Worm (Caenorhabditis elegans) whole organism, young adult: ENCODE measurements around the gene Y75B8A.31.

Experiments
- B0261.1 ChIP-seq: sonication (generic microtip); optimal IDR thresholded peaks from 2 replicates; lab custom pipeline; 2016; ENCODE audit warnings: mild to moderate bottlenecking, missing genetic modification characterization, moderate library complexity, missing compliant biosample characterization
- B0336.3 ChIP-seq: fragments of 200-800 bp; sonication (Bioruptor generic); IDR thresholded peaks from 2 replicates; pipeline ENCODE4 v1.3.6; 2022; ENCODE audit warnings: missing genetic modification characterization, missing compliant biosample characterization
- F10E7.11 ChIP-seq: sonication (generic microtip); optimal IDR thresholded peaks from 2 replicates; lab custom pipeline; 2017; ENCODE audit warnings: mild to moderate bottlenecking, missing genetic modification characterization, moderate library complexity, missing compliant biosample characterization
- F33H1.4 ChIP-seq: fragments of 200-800 bp; sonication (Bioruptor generic); IDR thresholded peaks from 2 replicates; pipeline ENCODE4 v1.3.6; 2022; ENCODE audit warnings: missing genetic modification reagents, missing genetic modification characterization, missing compliant biosample characterization
- F37B4.10 ChIP-seq: fragments of 200-800 bp; sonication (Bioruptor generic); IDR thresholded peaks from 2 replicates; pipeline ENCODE4 v1.3.6; 2022; ENCODE audit warnings: missing genetic modification characterization, missing compliant biosample characterization
- F39B2.1 ChIP-seq: fragments of 200-800 bp; sonication (Bioruptor generic); IDR thresholded peaks from 2 replicates; pipeline ENCODE4 v1.3.6; 2022; ENCODE audit warnings: missing genetic modification reagents, missing genetic modification characterization, missing compliant biosample characterization
- F52B5.7 ChIP-seq: sonication (generic microtip); optimal IDR thresholded peaks from 2 replicates; lab custom pipeline; 2016; ENCODE audit warnings: mild to moderate bottlenecking, missing genetic modification characterization, missing compliant biosample characterization
- K12H6.12 ChIP-seq: fragments of 200-800 bp; sonication (Bioruptor generic); optimal IDR thresholded peaks from 2 replicates; lab custom pipeline; 2018; ENCODE audit warnings: mild to moderate bottlenecking, missing genetic modification characterization, missing compliant biosample characterization
- aptf-2 ChIP-seq: fragments of 200-800 bp; sonication (Bioruptor generic); conservative IDR thresholded peaks from 2 replicates; pipeline ENCODE4 v1.3.6; 2022; ENCODE audit warnings: missing genetic modification reagents, missing genetic modification characterization, missing compliant biosample characterization
- atf-7 ChIP-seq: sonication (generic microtip); optimal IDR thresholded peaks from 2 replicates; lab custom pipeline; 2017; ENCODE audit warnings: mild to moderate bottlenecking, missing genetic modification characterization, missing compliant biosample characterization
- attf-6 ChIP-seq: fragments of 200-800 bp; sonication (Bioruptor generic); IDR thresholded peaks from 2 replicates; pipeline ENCODE4 v1.3.6; 2022; ENCODE audit warnings: missing genetic modification reagents, missing genetic modification characterization, missing compliant biosample characterization
- bed-1 ChIP-seq: fragments of 200-800 bp; sonication (Bioruptor generic); IDR thresholded peaks from 2 replicates; pipeline ENCODE4 v1.3.6; 2022; ENCODE audit warnings: missing genetic modification reagents, missing genetic modification characterization, missing compliant biosample characterization
- cebp-1 ChIP-seq, 2 experiments: fragments of 200-800 bp in 1 of 2; sonication (Bioruptor generic) in 1 of 2; sonication (generic microtip) in 1 of 2; IDR thresholded peaks in 1 of 2; optimal IDR thresholded peaks in 1 of 2; 2 replicates each; pipeline versions ENCODE4 v1.3.6 to Lab custom; 2017 to 2022; ENCODE audit warnings: missing compliant biosample characterization in 2 of 2, missing genetic modification characterization in 2 of 2, mild to moderate bottlenecking in 1 of 2, missing genetic modification reagents in 1 of 2, moderate library complexity in 1 of 2
- ceh-27 ChIP-seq: fragments of 200-800 bp; sonication (Bioruptor generic); optimal IDR thresholded peaks from 2 replicates; lab custom pipeline; 2018; ENCODE audit warnings: mild to moderate bottlenecking, missing genetic modification characterization, moderate library complexity, missing compliant biosample characterization
- ceh-40 ChIP-seq: fragments of 200-800 bp; sonication (Bioruptor generic); IDR thresholded peaks from 2 replicates; pipeline ENCODE4 v1.3.6; 2022; ENCODE audit warnings: missing genetic modification characterization, missing compliant biosample characterization
- ceh-79 ChIP-seq: sonication (generic microtip); optimal IDR thresholded peaks from 2 replicates; lab custom pipeline; 2017; ENCODE audit warnings: mild to moderate bottlenecking, missing genetic modification characterization, missing compliant biosample characterization
- dox-1 ChIP-seq: fragments of 200-800 bp; sonication (Bioruptor generic); IDR thresholded peaks from 2 replicates; pipeline ENCODE4 v1.3.6; 2022; ENCODE audit warnings: missing genetic modification reagents, missing genetic modification characterization, missing compliant biosample characterization
- egrh-3 ChIP-seq: fragments of 200-800 bp; sonication (Bioruptor generic); IDR thresholded peaks from 2 replicates; pipeline ENCODE4 v1.3.6; 2022; ENCODE audit warnings: missing genetic modification reagents, missing genetic modification characterization, missing compliant biosample characterization
- him-1 ChIP-seq: sonication (generic microtip); optimal IDR thresholded peaks from 2 replicates; lab custom pipeline; 2016; ENCODE audit warnings: missing genotype, missing genetic modification reagents, missing genetic modification characterization, missing compliant biosample characterization
- hmg-20 ChIP-seq: fragments of 200-800 bp; sonication (Bioruptor generic); IDR thresholded peaks from 2 replicates; pipeline ENCODE4 v1.3.6; 2022; ENCODE audit warnings: missing genetic modification reagents, missing genetic modification characterization, missing compliant biosample characterization
- lin-26 ChIP-seq: fragments of 200-800 bp; sonication (Bioruptor generic); IDR thresholded peaks from 2 replicates; pipeline ENCODE4 v1.3.6; 2022; ENCODE audit warnings: missing genetic modification reagents, missing genetic modification characterization, missing compliant biosample characterization
- lin-40 ChIP-seq: sonication (generic microtip); optimal IDR thresholded peaks from 2 replicates; lab custom pipeline; 2016; ENCODE audit warnings: missing genetic modification characterization, mild to moderate bottlenecking, missing compliant biosample characterization, missing genotype, missing genetic modification reagents
- lir-1 ChIP-seq: fragments of 200-800 bp; sonication (Bioruptor generic); conservative IDR thresholded peaks from 2 replicates; pipeline ENCODE4 v1.3.6; 2022; ENCODE audit warnings: missing genetic modification reagents, missing genetic modification characterization, missing compliant biosample characterization
- lsy-27 ChIP-seq: sonication (generic microtip); optimal IDR thresholded peaks from 2 replicates; lab custom pipeline; 2017; ENCODE audit warnings: missing genetic modification characterization, mild to moderate bottlenecking, missing compliant biosample characterization, antibody characterized with exemption, missing genotype, borderline replicate concordance; ENCODE audit not compliant: insufficient read depth
- madf-6 ChIP-seq: fragments of 200-800 bp; sonication (Bioruptor generic); IDR thresholded peaks from 2 replicates; pipeline ENCODE4 v1.3.6; 2022; ENCODE audit warnings: missing genetic modification reagents, missing genetic modification characterization, missing compliant biosample characterization
- madf-8 ChIP-seq: fragments of 200-800 bp; sonication (Bioruptor generic); conservative IDR thresholded peaks from 2 replicates; pipeline ENCODE4 v1.3.6; 2022; ENCODE audit warnings: missing genetic modification reagents, missing genetic modification characterization, missing compliant biosample characterization
- mxl-1 ChIP-seq: sonication (generic microtip); optimal IDR thresholded peaks from 2 replicates; lab custom pipeline; 2016; ENCODE audit warnings: missing genetic modification characterization, missing compliant biosample characterization
- nfya-2 ChIP-seq: fragments of 200-800 bp; sonication (Bioruptor generic); IDR thresholded peaks from 2 replicates; pipeline ENCODE4 v1.3.6; 2022; ENCODE audit warnings: missing genetic modification reagents, missing genetic modification characterization, missing compliant biosample characterization
- nfyb-1 ChIP-seq: fragments of 200-800 bp; sonication (Bioruptor generic); IDR thresholded peaks from 2 replicates; pipeline ENCODE4 v1.3.6; 2022; ENCODE audit warnings: missing genetic modification reagents, missing genetic modification characterization, missing compliant biosample characterization
- nhr-120 ChIP-seq: fragments of 200-800 bp; sonication (Bioruptor generic); IDR thresholded peaks from 2 replicates; pipeline ENCODE4 v1.3.6; 2022; ENCODE audit warnings: missing genetic modification characterization, missing compliant biosample characterization
- nhr-27 ChIP-seq: fragments of 200-800 bp; sonication (Bioruptor generic); optimal IDR thresholded peaks from 2 replicates; lab custom pipeline; 2018; ENCODE audit warnings: mild to moderate bottlenecking, missing genetic modification characterization, moderate library complexity, missing compliant biosample characterization
- nhr-80 ChIP-seq: sonication (generic microtip); optimal IDR thresholded peaks from 2 replicates; lab custom pipeline; 2016; ENCODE audit warnings: missing genetic modification characterization, missing compliant biosample characterization
- pha-4 ChIP-seq: fragments of 150-350 bp; sonication (generic microtip); optimal IDR thresholded peaks from 2 replicates; lab custom pipeline; 2014; ENCODE audit warnings: missing biosample characterization, missing genetic modification reagents, missing genetic modification characterization
- repo-1 ChIP-seq: sonication (generic microtip); optimal IDR thresholded peaks from 2 replicates; lab custom pipeline; 2017; ENCODE audit warnings: mild to moderate bottlenecking, missing genetic modification characterization, missing compliant biosample characterization
- rpc-1 ChIP-seq, 2 experiments: fragments of 150-350 bp in 1 of 2; sonication (generic microtip) in 1 of 2; optimal IDR thresholded peaks; 2 replicates each; lab custom pipeline; 2014 to 2018; ENCODE audit warnings: missing biosample characterization in 1 of 2, missing genetic modification characterization in 1 of 2, missing genetic modification reagents in 1 of 2, missing genotype in 1 of 2
- sptf-2 ChIP-seq: fragments of 200-800 bp; sonication (Bioruptor generic); optimal IDR thresholded peaks from 2 replicates; lab custom pipeline; 2018; ENCODE audit warnings: mild to moderate bottlenecking, missing genetic modification characterization, missing compliant biosample characterization
- tbp1 ChIP-seq: fragments of 200-800 bp; sonication (Bioruptor generic); optimal IDR thresholded peaks from 2 replicates; lab custom pipeline; 2018; ENCODE audit warnings: mild to moderate bottlenecking, missing genetic modification characterization, missing compliant biosample characterization
- unc-62 ChIP-seq: fragments of 150-350 bp; optimal IDR thresholded peaks from 2 replicates; lab custom pipeline; 2014; ENCODE audit warnings: missing biosample characterization, missing genetic modification reagents, missing genetic modification characterization
- xnd-1 ChIP-seq: sonication (generic microtip); optimal IDR thresholded peaks from 2 replicates; lab custom pipeline; 2016; ENCODE audit warnings: missing genotype, missing genetic modification reagents, missing genetic modification characterization, missing compliant biosample characterization
- zim-3 ChIP-seq: sonication (generic microtip); optimal IDR thresholded peaks from 2 replicates; lab custom pipeline; 2017; ENCODE audit warnings: mild to moderate bottlenecking, missing genetic modification characterization, moderate library complexity, missing compliant biosample characterization
- ztf-18 ChIP-seq: sonication (generic microtip); optimal IDR thresholded peaks from 2 replicates; lab custom pipeline; 2016; ENCODE audit warnings: missing genotype, mild to moderate bottlenecking, missing genetic modification characterization, missing compliant biosample characterization
- ztf-22 ChIP-seq: fragments of 200-800 bp; sonication (Bioruptor generic); optimal IDR thresholded peaks from 2 replicates; lab custom pipeline; 2018; ENCODE audit warnings: mild to moderate bottlenecking, missing genetic modification characterization, moderate library complexity, missing compliant biosample characterization
- ztf-3 ChIP-seq: fragments of 200-800 bp; sonication (Bioruptor generic); optimal IDR thresholded peaks from 2 replicates; lab custom pipeline; 2018; ENCODE audit warnings: mild to moderate bottlenecking, missing genetic modification characterization, missing compliant biosample characterization
- ztf-6 ChIP-seq: fragments of 200-800 bp; sonication (Bioruptor generic); IDR thresholded peaks from 2 replicates; pipeline ENCODE4 v1.3.6; 2022; ENCODE audit warnings: missing genetic modification reagents, missing genetic modification characterization, missing compliant biosample characterization

Y75B8A.31 gene

DNA sequence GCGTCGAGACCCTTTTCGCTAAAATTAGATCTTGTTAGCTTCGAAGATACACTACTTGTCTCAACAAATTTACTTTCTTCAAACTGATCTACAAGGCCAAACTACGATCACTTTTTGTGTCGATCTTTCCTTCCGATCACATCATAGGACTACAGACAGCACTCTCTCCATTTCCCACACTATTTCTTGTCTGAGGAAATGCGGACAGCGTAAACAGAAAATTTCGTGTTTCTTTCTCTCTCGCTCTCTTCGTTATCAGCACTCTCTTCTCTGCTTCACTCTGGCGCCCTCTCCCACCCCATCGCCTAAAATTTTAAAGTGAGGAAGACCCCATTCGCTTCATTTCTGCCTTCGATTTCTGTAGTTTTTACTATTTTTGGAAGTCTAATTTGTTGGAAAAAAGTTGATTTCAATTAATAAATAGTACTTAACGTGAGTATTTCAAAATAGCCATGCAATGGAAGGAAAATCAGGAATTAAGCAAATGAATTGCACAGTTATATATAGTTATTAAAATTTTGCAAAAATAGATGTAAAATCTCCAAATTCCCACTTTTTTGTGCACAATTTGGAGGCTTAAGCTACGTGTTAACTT, 15.9 kb upstream of the Y75B8A.31 start (continued):
- TF ChIP-seq ztf-22 (GFP tag; lab: Kevin White, UChicago) = no peak
- TF ChIP-seq F39B2.1 (GFP tag; lab: Robert Waterston, UW) = no peak
- TF ChIP-seq lir-1 (GFP tag; lab: Robert Waterston, UW) = no peak
- TF ChIP-seq nhr-120 = no peak
- no peak for TF ChIP-seq ztf-18 (tag; lab: Kevin White, UChicago)
- no peak for TF ChIP-seq lin-26
- peak; percentile 50; the same call in 1 of the 2 replicates for TF ChIP-seq B0336.3 (GFP tag; lab: Robert Waterston, UW)
- TF ChIP-seq egrh-3 (GFP tag; lab: Robert Waterston, UW) = no peak
- no peak for TF ChIP-seq ceh-79 (tag; lab: Kevin White, UChicago)
- TF ChIP-seq nhr-27 (tag; lab: Kevin White, UChicago) = no peak
- peak; percentile 28 for TF ChIP-seq tbp1 (GFP tag; lab: Kevin White, UChicago)
- no peak for TF ChIP-seq B0261.1 (tag; lab: Kevin White, UChicago)
- TF ChIP-seq nhr-80 (tag; lab: Kevin White, UChicago) = peak; percentile 80
- no peak for TF ChIP-seq mxl-1 (tag; lab: Kevin White, UChicago)
- TF ChIP-seq F10E7.11 (tag; lab: Kevin White, UChicago) = no peak
- no peak for TF ChIP-seq F37B4.10 (GFP tag; lab: Robert Waterston, UW)
- peak; percentile 31 for TF ChIP-seq atf-7
- no peak for TF ChIP-seq attf-6 (GFP tag; lab: Robert Waterston, UW)
- no peak for TF ChIP-seq pha-4
- no peak for TF ChIP-seq ztf-6
- no peak for TF ChIP-seq F33H1.4 (GFP tag; lab: Robert Waterston, UW)
- TF ChIP-seq aptf-2 (GFP tag; lab: Robert Waterston, UW) = no peak
- no peak for TF ChIP-seq ztf-3
- peak; percentile 59 for TF ChIP-seq lin-40 (tag; lab: Kevin White, UChicago)
- no peak for TF ChIP-seq nfya-2 (GFP tag; lab: Robert Waterston, UW)
- TF ChIP-seq unc-62 = no peak
- no peak for TF ChIP-seq ceh-40 (GFP tag; lab: Robert Waterston, UW)
- no peak for TF ChIP-seq madf-8 (GFP tag; lab: Robert Waterston, UW)
- peak; percentile 65; the same call in 1 of the 2 replicates for TF ChIP-seq dox-1 (GFP tag; lab: Robert Waterston, UW)
- TF ChIP-seq K12H6.12 = no peak
- no peak for TF ChIP-seq repo-1 (tag; lab: Kevin White, UChicago)
- TF ChIP-seq bed-1 (GFP tag; lab: Robert Waterston, UW) = no peak
- TF ChIP-seq madf-6 (GFP tag; lab: Robert Waterston, UW) = no peak
- TF ChIP-seq cebp-1 (GFP tag; IDR thresholded peaks at IDR 0.05; lab: Robert Waterston, UW) = no peak
- peak; percentile 64 for TF ChIP-seq cebp-1 (tag; optimal IDR thresholded peaks at IDR 0.05; lab: Kevin White, UChicago)

DNA sequence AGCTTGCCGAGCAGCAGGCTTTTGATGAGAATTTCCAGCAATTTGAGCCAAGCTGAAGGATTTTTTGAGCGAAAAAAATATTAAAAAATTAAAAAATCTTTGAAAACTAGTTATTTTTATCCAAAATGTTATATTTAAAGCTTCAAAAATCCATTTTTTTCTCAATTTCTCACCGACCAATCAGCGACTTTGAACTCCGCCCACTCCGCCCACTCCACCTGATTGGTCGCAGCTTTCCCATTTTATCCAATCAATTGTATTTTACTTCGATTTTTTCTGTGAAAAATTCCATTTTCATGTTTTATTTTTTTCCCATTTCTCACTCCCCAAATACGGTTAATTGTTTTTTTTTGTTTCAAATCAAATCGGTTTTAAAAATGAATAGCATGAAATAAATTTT, 6.5 kb upstream of the Y75B8A.31 start:
- TF ChIP-seq nfyb-1 (peak; percentile 89), him-1 (peak; percentile 52), F52B5.7 (no peak)

DNA sequence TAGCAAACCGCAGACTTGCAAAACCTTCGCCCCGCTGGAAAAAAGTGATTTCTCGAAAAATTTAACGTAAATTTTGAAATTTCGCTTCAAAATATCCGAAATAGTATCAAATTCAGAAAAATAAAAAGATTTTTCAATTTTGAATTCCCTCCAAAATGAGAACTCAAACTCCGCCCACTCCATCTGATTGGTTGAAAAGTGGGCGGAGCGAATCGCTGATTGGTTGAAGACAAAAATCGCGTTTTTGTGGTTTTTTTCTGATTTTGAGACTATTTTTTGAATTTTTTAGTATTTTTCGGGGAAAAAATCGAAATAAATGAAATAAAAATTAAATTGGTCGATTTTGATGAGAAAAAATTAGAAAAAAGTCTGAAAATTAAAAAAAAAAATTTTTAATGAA, 2.4 kb upstream of the Y75B8A.31 start:
- TF ChIP-seq lsy-27 (tag; lab: Kevin White, UChicago) (no peak), F33H1.4 (GFP tag; lab: Robert Waterston, UW) (no peak), sptf-2 (GFP tag; lab: Kevin White, UChicago) (no peak), cebp-1 (GFP tag; IDR thresholded peaks at IDR 0.05; lab: Robert Waterston, UW) (no peak), cebp-1 (tag; optimal IDR thresholded peaks at IDR 0.05; lab: Kevin White, UChicago) (no peak), nhr-27 (tag; lab: Kevin White, UChicago) (no peak), rpc-1 (optimal IDR thresholded peaks at IDR 0.05; lab: Kevin White, UChicago) (no peak), rpc-1 (tag; optimal IDR thresholded peaks at IDR 0.05; lab: Kevin White, UChicago) (no peak), F37B4.10 (GFP tag; lab: Robert Waterston, UW) (no peak), ceh-27 (GFP tag; lab: Kevin White, UChicago) (no peak), hmg-20 (GFP tag; lab: Robert Waterston, UW) (no peak), xnd-1 (tag; lab: Kevin White, UChicago) (no peak), zim-3 (tag; lab: Kevin White, UChicago) (no peak), tbp1 (GFP tag; lab: Kevin White, UChicago) (no peak)
